Fruit fly (Drosophila melanogaster) whole organism: ENCODE measurements around the gene wls.

Source experiments
- EcR ChIP-seq, 2 experiments: fragments of >200 bp; optimal IDR thresholded peaks; 2 replicates each; lab custom pipeline; 2017; ENCODE audit warnings: missing biosample characterization in 2 of 2, missing genetic modification characterization in 2 of 2, missing genetic modification reagents in 2 of 2
- pan ChIP-seq: fragments of >200 bp; optimal IDR thresholded peaks from 2 replicates; lab custom pipeline; 2017
- psq ChIP-seq: fragments of >200 bp; optimal IDR thresholded peaks from 2 replicates; lab custom pipeline; 2017
- usp ChIP-seq: fragments of >200 bp; optimal IDR thresholded peaks from 2 replicates; lab custom pipeline; 2017; ENCODE audit warnings: missing biosample characterization, missing genetic modification characterization, mixed read lengths

dm6 chr3L:11182994-11183393 is 13.6 kb upstream of the wls start:
- no peak for TF ChIP-seq pan (lab: Kevin White, UChicago)
- TF ChIP-seq psq (lab: Kevin White, UChicago), result no peak
- TF ChIP-seq EcR (GFP tag; optimal IDR thresholded peaks at IDR 0.05; lab: Kevin White, UChicago), result no peak
- no peak for TF ChIP-seq usp (GFP tag; lab: Kevin White, UChicago)
